Worm (Caenorhabditis elegans) whole organism, L3 larva: ENCODE results near the gene gegf-1.

Experiments used
- R02D3.7 ChIP-seq: fragments of 150-350 bp; optimal IDR thresholded peaks from 2 replicates; lab custom pipeline; 2014; ENCODE audit warnings: missing biosample characterization, missing genetic modification characterization
- ZK546.5 ChIP-seq: sonication (generic microtip); optimal IDR thresholded peaks from 2 replicates; lab custom pipeline; 2017; ENCODE audit warnings: missing biosample characterization, missing genetic modification characterization
- aly-2 ChIP-seq: fragments of 150-350 bp; optimal IDR thresholded peaks from 2 replicates; lab custom pipeline; 2014; ENCODE audit warnings: missing biosample characterization, missing genetic modification characterization
- ama-1 ChIP-seq: fragments of 150-350 bp; optimal IDR thresholded peaks from 2 replicates; lab custom pipeline; 2018
- ceh-16 ChIP-seq: sonication (generic microtip); optimal IDR thresholded peaks from 2 replicates; lab custom pipeline; 2017; ENCODE audit warnings: missing biosample characterization, missing genetic modification characterization
- ceh-28 ChIP-seq: fragments of 150-350 bp; optimal IDR thresholded peaks from 2 replicates; lab custom pipeline; 2014; ENCODE audit warnings: missing biosample characterization, missing genetic modification reagents, missing genetic modification characterization
- ceh-9 ChIP-seq: sonication (generic microtip); optimal IDR thresholded peaks from 2 replicates; lab custom pipeline; 2018; ENCODE audit warnings: missing biosample characterization, missing genetic modification characterization
- daf-12 ChIP-seq: fragments of 150-350 bp; optimal IDR thresholded peaks from 2 replicates; lab custom pipeline; 2014; ENCODE audit warnings: missing biosample characterization, missing genetic modification reagents, missing genetic modification characterization
- egl-5 ChIP-seq: fragments of 150-350 bp; optimal IDR thresholded peaks from 2 replicates; lab custom pipeline; 2017; ENCODE audit warnings: missing biosample characterization, missing genetic modification reagents, missing genetic modification characterization, inconsistent platforms
- elt-3 ChIP-seq, 3 experiments: fragments of 150-350 bp in 1 of 3; sonication (generic microtip) in 2 of 3; optimal IDR thresholded peaks; 2 replicates in 2 of 3; 4 replicates in 1 of 3; lab custom pipeline; 2014 to 2017; ENCODE audit warnings: missing biosample characterization in 3 of 3, missing genetic modification characterization in 3 of 3
- eor-1 ChIP-seq, 2 experiments: fragments of 150-350 bp; optimal IDR thresholded peaks; 2 replicates each; lab custom pipeline; 2014 to 2018; ENCODE audit warnings: missing biosample characterization in 2 of 2, missing genetic modification characterization in 2 of 2
- fkh-10 ChIP-seq: sonication (generic microtip); optimal IDR thresholded peaks from 2 replicates; lab custom pipeline; 2017; ENCODE audit warnings: missing biosample characterization, missing genetic modification reagents, missing genetic modification characterization
- fos-1 ChIP-seq: fragments of 150-350 bp; optimal IDR thresholded peaks from 2 replicates; lab custom pipeline; 2014; ENCODE audit warnings: missing biosample characterization, missing genetic modification characterization
- hmg-11 ChIP-seq: sonication (generic microtip); optimal IDR thresholded peaks from 2 replicates; lab custom pipeline; 2016; ENCODE audit warnings: missing genetic modification characterization, missing compliant biosample characterization
- jun-1 ChIP-seq: fragments of 150-350 bp; optimal IDR thresholded peaks from 2 replicates; lab custom pipeline; 2014; ENCODE audit warnings: missing biosample characterization, missing genetic modification reagents, missing genetic modification characterization
- lin-15B ChIP-seq: fragments of 150-350 bp; optimal IDR thresholded peaks from 2 replicates; lab custom pipeline; 2014; ENCODE audit warnings: missing biosample characterization, missing genetic modification characterization
- lin-39 ChIP-seq: fragments of 150-350 bp; optimal IDR thresholded peaks from 2 replicates; lab custom pipeline; 2018; ENCODE audit warnings: missing biosample characterization, missing genetic modification reagents, missing genetic modification characterization
- lsy-12 ChIP-seq: sonication (generic microtip); optimal IDR thresholded peaks from 2 replicates; lab custom pipeline; 2016; ENCODE audit warnings: mild to moderate bottlenecking, missing genetic modification characterization, missing compliant biosample characterization
- mdl-1 ChIP-seq: fragments of 150-350 bp; optimal IDR thresholded peaks from 2 replicates; lab custom pipeline; 2014; ENCODE audit warnings: missing biosample characterization, missing genetic modification characterization
- mml-1 ChIP-seq: fragments of 150-350 bp; sonication (generic microtip); optimal IDR thresholded peaks from 3 replicates; lab custom pipeline; 2014; ENCODE audit warnings: missing biosample characterization, missing genetic modification characterization
- nfya-1 ChIP-seq: sonication (generic microtip); optimal IDR thresholded peaks from 2 replicates; lab custom pipeline; 2017; ENCODE audit warnings: missing genetic modification characterization, mild to moderate bottlenecking, missing compliant biosample characterization, antibody characterized with exemption, moderate library complexity; ENCODE audit not compliant: insufficient read depth
- nhr-11 ChIP-seq: fragments of 150-350 bp; optimal IDR thresholded peaks from 2 replicates; lab custom pipeline; 2014; ENCODE audit warnings: missing biosample characterization, missing genetic modification characterization
- nhr-12 ChIP-seq: fragments of 150-350 bp; optimal IDR thresholded peaks from 2 replicates; lab custom pipeline; 2014; ENCODE audit warnings: missing biosample characterization, missing genetic modification characterization
- nhr-23 ChIP-seq: fragments of 150-350 bp; optimal IDR thresholded peaks from 2 replicates; lab custom pipeline; 2014; ENCODE audit warnings: missing biosample characterization, missing genetic modification reagents, missing genetic modification characterization
- nhr-237 ChIP-seq: fragments of 150-350 bp; optimal IDR thresholded peaks from 2 replicates; lab custom pipeline; 2014; ENCODE audit warnings: missing biosample characterization, missing genetic modification characterization
- nhr-25 ChIP-seq: sonication (generic microtip); optimal IDR thresholded peaks from 2 replicates; lab custom pipeline; 2017; ENCODE audit warnings: missing biosample characterization, missing genetic modification characterization
- nhr-28 ChIP-seq: fragments of 150-350 bp; optimal IDR thresholded peaks from 2 replicates; lab custom pipeline; 2014; ENCODE audit warnings: missing biosample characterization, missing genetic modification characterization
- nhr-43 ChIP-seq: sonication (generic microtip); optimal IDR thresholded peaks from 2 replicates; lab custom pipeline; 2016; ENCODE audit warnings: mild to moderate bottlenecking, missing genetic modification characterization, missing compliant biosample characterization; ENCODE audit not compliant: poor library complexity, severe bottlenecking
- nhr-67 ChIP-seq: fragments of 150-350 bp; optimal IDR thresholded peaks from 2 replicates; lab custom pipeline; 2014; ENCODE audit warnings: missing biosample characterization, missing genetic modification characterization
- nhr-77 ChIP-seq: fragments of 150-350 bp; optimal IDR thresholded peaks from 2 replicates; lab custom pipeline; 2014; ENCODE audit warnings: missing biosample characterization, missing genetic modification characterization
- pqm-1 ChIP-seq: fragments of 150-350 bp; optimal IDR thresholded peaks from 2 replicates; lab custom pipeline; 2017; ENCODE audit warnings: missing biosample characterization, missing genetic modification characterization, inconsistent platforms
- sea-2 ChIP-seq: fragments of 150-350 bp; sonication (generic microtip); optimal IDR thresholded peaks from 4 replicates; lab custom pipeline; 2014; ENCODE audit warnings: missing biosample characterization, missing genetic modification reagents, missing genetic modification characterization
- skn-1 ChIP-seq: fragments of 150-350 bp; optimal IDR thresholded peaks from 2 replicates; lab custom pipeline; 2014; ENCODE audit warnings: missing biosample characterization, missing genetic modification characterization
- tbx-2 ChIP-seq: sonication (generic microtip); optimal IDR thresholded peaks from 2 replicates; lab custom pipeline; 2016; ENCODE audit warnings: mild to moderate bottlenecking, missing genetic modification characterization, missing compliant biosample characterization
- unc-39 ChIP-seq: sonication (generic microtip); optimal IDR thresholded peaks from 4 replicates; lab custom pipeline; 2017; ENCODE audit warnings: missing biosample characterization, missing genetic modification characterization
- unc-62 ChIP-seq: fragments of 150-350 bp; sonication (generic microtip); optimal IDR thresholded peaks from 4 replicates; lab custom pipeline; 2014; ENCODE audit warnings: missing biosample characterization, missing genetic modification reagents, missing genetic modification characterization
- zag-1 ChIP-seq: fragments of 150-350 bp; optimal IDR thresholded peaks from 2 replicates; lab custom pipeline; 2014; ENCODE audit warnings: missing biosample characterization, missing genetic modification characterization
- ztf-11 ChIP-seq: fragments of 150-350 bp; optimal IDR thresholded peaks from 2 replicates; lab custom pipeline; 2014; ENCODE audit warnings: missing biosample characterization, missing genetic modification characterization
- ztf-4 ChIP-seq: fragments of 150-350 bp; optimal IDR thresholded peaks from 2 replicates; lab custom pipeline; 2014; ENCODE audit warnings: missing biosample characterization, missing genetic modification characterization

Gene gegf-1

ce11 chrIV:157809-158208 is at the start of gene gegf-1:
Gene gegf-1, minus strand, starts transcription at chrIV:157909.
- TF ChIP-seq R02D3.7 (tag; lab: Kevin White, UChicago) (no peak), tbx-2 (tag; lab: Kevin White, UChicago) (no peak), fkh-10 (GFP tag; lab: Kevin White, UChicago) (no peak), lin-39 (tag; lab: Kevin White, UChicago) (no peak), eor-1 (tag; optimal IDR thresholded peaks at IDR 0.05; lab: Kevin White, UChicago) (no peak), daf-12 (tag; lab: Kevin White, UChicago) (no peak), ama-1 (no peak), nhr-77 (tag; lab: Kevin White, UChicago) (no peak), ceh-28 (tag; lab: Kevin White, UChicago) (no peak), pqm-1 (tag; lab: Kevin White, UChicago) (no peak), nhr-11 (tag; lab: Kevin White, UChicago) (no peak)

- no peak for TF ChIP-seq zag-1 (tag; lab: Kevin White, UChicago)
- TF ChIP-seq unc-39 (tag; lab: Kevin White, UChicago), result no peak
- TF ChIP-seq nhr-237, result no peak
- no peak for TF ChIP-seq ceh-9 (tag; lab: Kevin White, UChicago)
- TF ChIP-seq ceh-28 (tag; lab: Kevin White, UChicago), result no peak
- no peak for TF ChIP-seq jun-1 (tag; lab: Kevin White, UChicago)
- no peak for TF ChIP-seq unc-62 (GFP tag; lab: Kevin White, UChicago)
- no peak for TF ChIP-seq fkh-10 (GFP tag; lab: Kevin White, UChicago)
- TF ChIP-seq, all 47 proteins: peak for 0
Measured at ce11 chrIV:204998-205397, 47.3 kb upstream of the gegf-1 start, which contains the start of gene coa-1. Gene coa-1, plus strand, starts transcription at chrIV:205298.

ce11 chrIV:202921-203652 is 45.4 kb upstream of the gegf-1 start, which contains the start of gene gfrp-1:
Gene gfrp-1, plus strand, starts transcription at chrIV:203602.
- TF ChIP-seq egl-5 (no peak), nfya-1 (no peak), ceh-28 (tag; lab: Kevin White, UChicago) (no peak), R02D3.7 (tag; lab: Kevin White, UChicago) (no peak), nhr-25 (tag; lab: Kevin White, UChicago) (no peak), ztf-11 (tag; lab: Kevin White, UChicago) (no peak)

- TF ChIP-seq daf-12 (tag; lab: Kevin White, UChicago) (no peak), zag-1 (tag; lab: Kevin White, UChicago) (no peak), ztf-4 (tag; lab: Kevin White, UChicago) (no peak), aly-2 (no peak), nfya-1 (no peak), nhr-12 (no peak), nhr-43 (tag; lab: Kevin White, UChicago) (no peak), nhr-77 (tag; lab: Kevin White, UChicago) (no peak), R02D3.7 (tag; lab: Kevin White, UChicago) (no peak), fos-1 (tag; lab: Kevin White, UChicago) (no peak), eor-1 (tag; optimal IDR thresholded peaks at IDR 0.05; lab: Kevin White, UChicago) (no peak)
Measured at ce11 chrIV:194442-194841, 36.7 kb upstream of the gegf-1 start, which contains the start of gene csn-3. Gene csn-3, plus strand, starts transcription at chrIV:194742.

ce11 chrIV:192046-192445 is 34.3 kb upstream of the gegf-1 start, which contains the start of gene Y38C1AA.12:
Gene Y38C1AA.12, plus strand, starts transcription at chrIV:192256.
- TF ChIP-seq nhr-67 (tag; lab: Kevin White, UChicago) (no peak), hmg-11 (peak; percentile 64), nfya-1 (peak; percentile 74), nhr-25 (tag; lab: Kevin White, UChicago) (peak; percentile 53), nhr-23 (tag; lab: Kevin White, UChicago) (peak; percentile 85), lsy-12 (peak; percentile 65), nhr-12 (no peak), mml-1 (no peak), ztf-11 (tag; lab: Kevin White, UChicago) (no peak), nhr-43 (tag; lab: Kevin White, UChicago) (peak; percentile 94), fkh-10 (GFP tag; lab: Kevin White, UChicago) (no peak), nhr-11 (tag; lab: Kevin White, UChicago) (no peak), elt-3 (tag; optimal IDR thresholded peaks at IDR 0.05; lab: Kevin White, UChicago) (no peak), unc-39 (tag; lab: Kevin White, UChicago) (no peak), ceh-16 (tag; lab: Kevin White, UChicago) (no peak), skn-1 (tag; lab: Kevin White, UChicago) (no peak), egl-5 (no peak), lin-15B (tag; lab: Kevin White, UChicago) (peak; percentile 90), unc-62 (GFP tag; lab: Kevin White, UChicago) (no peak), ceh-28 (tag; lab: Kevin White, UChicago) (no peak), pqm-1 (tag; lab: Kevin White, UChicago) (peak; percentile 5), tbx-2 (tag; lab: Kevin White, UChicago) (peak; percentile 32), ztf-4 (tag; lab: Kevin White, UChicago) (no peak), aly-2 (no peak), jun-1 (tag; lab: Kevin White, UChicago) (no peak), fos-1 (tag; lab: Kevin White, UChicago) (no peak), mdl-1 (tag; lab: Kevin White, UChicago) (no peak), zag-1 (tag; lab: Kevin White, UChicago) (no peak), sea-2 (GFP tag; lab: Kevin White, UChicago) (no peak), nhr-28 (tag; lab: Kevin White, UChicago) (no peak), ceh-9 (tag; lab: Kevin White, UChicago) (no peak), ZK546.5 (tag; lab: Kevin White, UChicago) (no peak)
